Worm (Caenorhabditis elegans) whole organism, L1 larva: ENCODE measurements around the gene nep-8.

Experiments used
- C34B4.2 ChIP-seq: sonication (generic microtip); optimal IDR thresholded peaks from 2 replicates; lab custom pipeline; 2017; ENCODE audit warnings: mild to moderate bottlenecking, missing genetic modification characterization, missing compliant biosample characterization
- alr-1 ChIP-seq: fragments of 200-800 bp; sonication (Bioruptor generic); optimal IDR thresholded peaks from 2 replicates; lab custom pipeline; 2018; ENCODE audit warnings: borderline replicate concordance, mild to moderate bottlenecking, missing genetic modification characterization, missing compliant biosample characterization
- aly-2 ChIP-seq: fragments of 150-350 bp; optimal IDR thresholded peaks from 2 replicates; lab custom pipeline; 2014; ENCODE audit warnings: missing biosample characterization, missing genetic modification characterization
- ama-1 ChIP-seq: fragments of 150-350 bp; optimal IDR thresholded peaks from 2 replicates; lab custom pipeline; 2014
- ceh-82 ChIP-seq, 3 experiments: fragments of 150-350 bp in 1 of 3; sonication (generic microtip) in 2 of 3; optimal IDR thresholded peaks; 2 replicates each; lab custom pipeline; 2014 to 2017; ENCODE audit warnings: missing biosample characterization in 3 of 3, missing genetic modification characterization in 3 of 3
- ceh-88 ChIP-seq: fragments of 200-800 bp; sonication (Bioruptor generic); IDR thresholded peaks from 2 replicates; pipeline ENCODE4 v1.3.6; 2022; ENCODE audit warnings: missing genetic modification characterization, missing compliant biosample characterization
- ceh-90 ChIP-seq: sonication (generic microtip); optimal IDR thresholded peaks from 2 replicates; lab custom pipeline; 2016; ENCODE audit warnings: missing genetic modification characterization, missing compliant biosample characterization
- egl-13 ChIP-seq: sonication (generic microtip); optimal IDR thresholded peaks from 2 replicates; lab custom pipeline; 2016; ENCODE audit warnings: missing genotype, missing genetic modification reagents, missing genetic modification characterization, missing compliant biosample characterization
- egl-27 ChIP-seq, 2 experiments: fragments of 150-350 bp in 1 of 2; sonication (generic microtip); optimal IDR thresholded peaks; 3 replicates each; lab custom pipeline; 2017 to 2018; ENCODE audit warnings: missing biosample characterization in 2 of 2, missing genetic modification characterization in 2 of 2, missing genetic modification reagents in 2 of 2
- elt-2 ChIP-seq: sonication (generic microtip); optimal IDR thresholded peaks from 2 replicates; lab custom pipeline; 2016; ENCODE audit warnings: missing genetic modification characterization, mild to moderate bottlenecking, inconsistent platforms, missing compliant biosample characterization, missing genetic modification reagents
- elt-3 ChIP-seq, 6 experiments: fragments of 150-350 bp in 1 of 6; sonication (generic microtip); optimal IDR thresholded peaks; 2 replicates each; lab custom pipeline; 2017 to 2018; ENCODE audit warnings: missing biosample characterization in 6 of 6, missing genetic modification characterization in 6 of 6, inconsistent platforms in 1 of 6
- ets-5 ChIP-seq: fragments of 200-800 bp; sonication (Bioruptor generic); IDR thresholded peaks from 2 replicates; pipeline ENCODE4 v1.3.6; 2022; ENCODE audit warnings: missing genetic modification characterization, missing compliant biosample characterization
- fkh-8 ChIP-seq: sonication (generic microtip); optimal IDR thresholded peaks from 2 replicates; lab custom pipeline; 2016; ENCODE audit warnings: mild to moderate bottlenecking, missing genetic modification characterization, missing compliant biosample characterization
- fos-1 ChIP-seq: fragments of 150-350 bp; optimal IDR thresholded peaks from 2 replicates; lab custom pipeline; 2014; ENCODE audit warnings: missing biosample characterization, missing genetic modification characterization
- hlh-17 ChIP-seq: fragments of 200-800 bp; sonication (Bioruptor generic); optimal IDR thresholded peaks from 2 replicates; lab custom pipeline; 2018; ENCODE audit warnings: missing genetic modification characterization, mild to moderate bottlenecking, missing compliant biosample characterization, moderate library complexity, borderline replicate concordance
- isw-1 ChIP-seq: fragments of 200-800 bp; sonication (Bioruptor generic); IDR thresholded peaks from 2 replicates; pipeline ENCODE4 v1.3.6; 2022; ENCODE audit warnings: missing genetic modification characterization, missing compliant biosample characterization
- jun-1 ChIP-seq: fragments of 150-350 bp; optimal IDR thresholded peaks from 2 replicates; lab custom pipeline; 2014; ENCODE audit warnings: missing biosample characterization, missing genetic modification reagents, missing genetic modification characterization
- lin-35 ChIP-seq, 2 experiments: fragments of 150-350 bp; optimal IDR thresholded peaks; 2 replicates each; lab custom pipeline; 2014; ENCODE audit warnings: missing biosample characterization in 2 of 2, missing genetic modification characterization in 2 of 2, missing genetic modification reagents in 2 of 2
- lin-39 ChIP-seq: fragments of 150-350 bp; optimal IDR thresholded peaks from 2 replicates; lab custom pipeline; 2014; ENCODE audit warnings: missing biosample characterization, missing genetic modification reagents, missing genetic modification characterization
- mab-9 ChIP-seq: fragments of 200-800 bp; sonication (Bioruptor generic); IDR thresholded peaks from 2 replicates; pipeline ENCODE4 v1.3.6; 2022; ENCODE audit warnings: missing genetic modification reagents, missing genetic modification characterization, missing compliant biosample characterization
- mef-2 ChIP-seq: fragments of 150-350 bp; optimal IDR thresholded peaks from 2 replicates; lab custom pipeline; 2014; ENCODE audit warnings: missing biosample characterization, missing genetic modification characterization
- mep-1 ChIP-seq: fragments of 150-350 bp; optimal IDR thresholded peaks from 2 replicates; lab custom pipeline; 2014; ENCODE audit warnings: missing biosample characterization, missing genetic modification characterization
- nhr-11 ChIP-seq: fragments of 150-350 bp; optimal IDR thresholded peaks from 2 replicates; lab custom pipeline; 2014; ENCODE audit warnings: missing biosample characterization, missing genetic modification characterization
- nhr-237 ChIP-seq: fragments of 150-350 bp; optimal IDR thresholded peaks from 2 replicates; lab custom pipeline; 2014; ENCODE audit warnings: missing biosample characterization, missing genetic modification characterization
- nhr-47 ChIP-seq: sonication (generic microtip); optimal IDR thresholded peaks from 2 replicates; lab custom pipeline; 2016; ENCODE audit warnings: mild to moderate bottlenecking, missing genetic modification characterization, moderate library complexity, missing compliant biosample characterization
- nhr-71 ChIP-seq: sonication (generic microtip); optimal IDR thresholded peaks from 2 replicates; lab custom pipeline; 2016; ENCODE audit warnings: mild to moderate bottlenecking, missing genetic modification characterization, moderate library complexity, missing compliant biosample characterization
- nhr-84 ChIP-seq: sonication (generic microtip); optimal IDR thresholded peaks from 2 replicates; lab custom pipeline; 2017; ENCODE audit warnings: missing biosample characterization, missing genetic modification characterization
- nhr-85 ChIP-seq: sonication (generic microtip); peaks from one replicate; lab custom pipeline; 2016; ENCODE audit warnings: missing genetic modification characterization, inconsistent platforms, missing compliant biosample characterization
- nhr-90 ChIP-seq: sonication (generic microtip); optimal IDR thresholded peaks from 2 replicates; lab custom pipeline; 2016; ENCODE audit warnings: mild to moderate bottlenecking, missing genetic modification characterization, missing compliant biosample characterization; ENCODE audit not compliant: poor library complexity
- rnt-1 ChIP-seq: sonication (generic microtip); optimal IDR thresholded peaks from 2 replicates; lab custom pipeline; 2016; ENCODE audit warnings: mild to moderate bottlenecking, missing genetic modification characterization, moderate library complexity, missing compliant biosample characterization
- skn-1 ChIP-seq: fragments of 150-350 bp; optimal IDR thresholded peaks from 2 replicates; lab custom pipeline; 2014; ENCODE audit warnings: missing biosample characterization, missing genetic modification characterization
- snpc-4 ChIP-seq: fragments of 150-350 bp; optimal IDR thresholded peaks from 2 replicates; lab custom pipeline; 2014; ENCODE audit warnings: missing biosample characterization, missing genetic modification characterization
- sup-37 ChIP-seq: fragments of 200-800 bp; sonication (Bioruptor generic); optimal IDR thresholded peaks from 2 replicates; lab custom pipeline; 2018; ENCODE audit warnings: mild to moderate bottlenecking, missing genetic modification characterization, missing compliant biosample characterization
- tbx-2 ChIP-seq: sonication (generic microtip); optimal IDR thresholded peaks from 2 replicates; lab custom pipeline; 2016; ENCODE audit warnings: missing genetic modification characterization, missing compliant biosample characterization
- tlp-1 ChIP-seq: fragments of 150-350 bp; optimal IDR thresholded peaks from 2 replicates; lab custom pipeline; 2014; ENCODE audit warnings: missing biosample characterization, missing genetic modification characterization
- unc-130 ChIP-seq: fragments of 150-350 bp; optimal IDR thresholded peaks from 2 replicates; lab custom pipeline; 2017; ENCODE audit warnings: missing biosample characterization, missing genetic modification characterization, inconsistent platforms
- unc-30 ChIP-seq: sonication (generic microtip); optimal IDR thresholded peaks from 2 replicates; lab custom pipeline; 2017; ENCODE audit warnings: missing biosample characterization, missing genetic modification characterization
- unc-62 ChIP-seq: fragments of 150-350 bp; optimal IDR thresholded peaks from 2 replicates; lab custom pipeline; 2014; ENCODE audit warnings: missing biosample characterization, missing genetic modification reagents, missing genetic modification characterization
- unc-86 ChIP-seq: sonication (generic microtip); optimal IDR thresholded peaks from 2 replicates; lab custom pipeline; 2016; ENCODE audit warnings: missing genetic modification characterization, missing compliant biosample characterization
- vab-15 ChIP-seq: sonication (generic microtip); optimal IDR thresholded peaks from 2 replicates; lab custom pipeline; 2017; ENCODE audit warnings: missing genotype, mild to moderate bottlenecking, missing genetic modification characterization, missing compliant biosample characterization
- zag-1 ChIP-seq: fragments of 150-350 bp; optimal IDR thresholded peaks from 2 replicates; lab custom pipeline; 2014; ENCODE audit warnings: missing biosample characterization, missing genetic modification characterization
- ztf-4 ChIP-seq: fragments of 150-350 bp; optimal IDR thresholded peaks from 2 replicates; lab custom pipeline; 2014; ENCODE audit warnings: missing biosample characterization, missing genetic modification characterization

Gene nep-8

ce11 chrII:3439842-3440640 is 36.4 kb downstream of the nep-8 start:
- no peak for TF ChIP-seq elt-3 (tag; optimal IDR thresholded peaks at IDR 0.05; lab: Kevin White, UChicago)
- TF ChIP-seq vab-15 (tag; lab: Kevin White, UChicago) = no peak
- no peak for TF ChIP-seq nhr-84 (tag; lab: Kevin White, UChicago)
- no peak for TF ChIP-seq fos-1
- TF ChIP-seq unc-30 = no peak
- no peak for TF ChIP-seq C34B4.2 (tag; lab: Kevin White, UChicago)
- peak; percentile 86 for TF ChIP-seq elt-2 (tag; lab: Kevin White, UChicago)
- TF ChIP-seq hlh-17 = no peak
- TF ChIP-seq unc-62 (GFP tag; lab: Kevin White, UChicago) = no peak
- peak; percentile 59 for TF ChIP-seq snpc-4 (tag; lab: Kevin White, UChicago)
- no peak for TF ChIP-seq ztf-4 (tag; lab: Kevin White, UChicago)
- TF ChIP-seq rnt-1 = no peak
- no peak for TF ChIP-seq nhr-47 (tag; lab: Kevin White, UChicago)
- no peak for TF ChIP-seq nhr-11 (tag; lab: Kevin White, UChicago)
- no peak for TF ChIP-seq ets-5
- TF ChIP-seq nhr-237 (tag; lab: Kevin White, UChicago) = no peak
- no peak for TF ChIP-seq egl-13 (tag; lab: Kevin White, UChicago)
- peak; percentile 57 for TF ChIP-seq tlp-1 (tag; lab: Kevin White, UChicago)
- no peak for TF ChIP-seq mab-9 (GFP tag; lab: Robert Waterston, UW)
- no peak for TF ChIP-seq ceh-90 (tag; lab: Kevin White, UChicago)
- no peak for TF ChIP-seq sup-37
- no peak for TF ChIP-seq nhr-90 (tag; lab: Kevin White, UChicago)
- no peak for TF ChIP-seq alr-1 (tag; lab: Kevin White, UChicago)

DNA sequence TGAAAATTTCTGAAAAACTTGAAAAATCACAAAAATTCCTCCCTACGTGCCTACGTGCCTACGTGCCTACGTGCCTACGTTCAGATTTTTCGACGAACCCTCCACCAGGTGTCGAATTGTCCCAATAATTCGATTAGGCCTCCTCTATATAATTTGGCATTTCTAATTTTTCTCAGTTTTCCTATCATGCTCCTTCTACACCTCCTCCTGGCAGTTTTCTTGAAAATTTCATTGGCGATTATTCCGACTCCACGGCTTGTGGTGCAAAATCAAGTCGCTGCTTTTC is 36.9 kb downstream of the nep-8 start, which contains the start of gene C16C8.17:
Gene C16C8.17, plus strand, starts transcription at position 187 of the 286 bp plus-strand sequence.
- TF ChIP-seq nhr-11 (tag; lab: Kevin White, UChicago) (no peak), nhr-47 (tag; lab: Kevin White, UChicago) (no peak), lin-39 (tag; lab: Kevin White, UChicago) (no peak), egl-13 (tag; lab: Kevin White, UChicago) (no peak), jun-1 (no peak), mef-2 (tag; lab: Kevin White, UChicago) (no peak), unc-86 (tag; lab: Kevin White, UChicago) (no peak), isw-1 (no peak), unc-130 (no peak), vab-15 (tag; lab: Kevin White, UChicago) (no peak)

- TF ChIP-seq mep-1 (tag; lab: Kevin White, UChicago) = no peak
- no peak for TF ChIP-seq ets-5
- no peak for TF ChIP-seq nhr-84 (tag; lab: Kevin White, UChicago)
- TF ChIP-seq tlp-1 (tag; lab: Kevin White, UChicago) = no peak
- TF ChIP-seq lin-35 (GFP tag; optimal IDR thresholded peaks at IDR 0.05; lab: Kevin White, UChicago) = no peak
- TF ChIP-seq ama-1 (lab: Kevin White, UChicago) = no peak
- no peak for TF ChIP-seq nhr-71 (tag; lab: Kevin White, UChicago)
- TF ChIP-seq aly-2 (tag; lab: Kevin White, UChicago) = no peak
- no peak for TF ChIP-seq ceh-82 (tag; optimal IDR thresholded peaks at IDR 0.05; lab: Kevin White, UChicago)
- TF ChIP-seq nhr-85 (tag; lab: Kevin White, UChicago) = no peak
- no peak for TF ChIP-seq hlh-17
- no peak for TF ChIP-seq egl-27 (tag; optimal IDR thresholded peaks at IDR 0.05; lab: Kevin White, UChicago)
- TF ChIP-seq zag-1 (tag; lab: Kevin White, UChicago) = no peak
- TF ChIP-seq tbx-2 (tag; lab: Kevin White, UChicago) = no peak
- no peak for TF ChIP-seq ceh-88 (GFP tag; lab: Robert Waterston, UW)
- no peak for TF ChIP-seq skn-1 (tag; lab: Kevin White, UChicago)
- TF ChIP-seq fkh-8 (tag; lab: Kevin White, UChicago) = no peak
- TF ChIP-seq, all 84 proteins: peak for 0
Measured at ce11 chrII:3441377-3441776, 37.7 kb downstream of the nep-8 start, which contains the start of gene C16C8.27. Gene C16C8.27, plus strand, starts transcription at chrII:3441677.
